Worm (Caenorhabditis elegans) whole organism, early embryonic: ENCODE measurements around the gene M02A10.1.

ENCODE experiments used
- B0310.2 ChIP-seq: sonication (generic microtip); optimal IDR thresholded peaks from 2 replicates; lab custom pipeline; 2016; ENCODE audit warnings: mild to moderate bottlenecking, missing genetic modification characterization, missing compliant biosample characterization
- F13C5.2 ChIP-seq: sonication (generic microtip); optimal IDR thresholded peaks from 2 replicates; lab custom pipeline; 2017; ENCODE audit warnings: mild to moderate bottlenecking, missing genetic modification characterization, inconsistent platforms, missing compliant biosample characterization
- ama-1 ChIP-seq: fragments of 150-350 bp; optimal IDR thresholded peaks from 2 replicates; lab custom pipeline; 2014
- ceh-13 ChIP-seq: fragments of 200-800 bp; sonication (Bioruptor generic); optimal IDR thresholded peaks from 2 replicates; lab custom pipeline; 2018; ENCODE audit warnings: mild to moderate bottlenecking, missing genetic modification characterization, missing compliant biosample characterization
- ets-7 ChIP-seq: sonication (generic microtip); optimal IDR thresholded peaks from 2 replicates; lab custom pipeline; 2016; ENCODE audit warnings: missing genotype, missing genetic modification characterization, missing compliant biosample characterization
- flt-1 ChIP-seq: fragments of 200-800 bp; sonication (Bioruptor generic); IDR thresholded peaks from 2 replicates; pipeline ENCODE4 v1.3.6; 2022; ENCODE audit warnings: missing genetic modification characterization, missing compliant biosample characterization
- hmbx-1 ChIP-seq: sonication (generic microtip); optimal IDR thresholded peaks from 2 replicates; lab custom pipeline; 2016; ENCODE audit warnings: mild to moderate bottlenecking, missing genetic modification characterization, missing compliant biosample characterization
- hmg-4 ChIP-seq: fragments of 200-800 bp; sonication (Bioruptor generic); optimal IDR thresholded peaks from 2 replicates; lab custom pipeline; 2018; ENCODE audit warnings: mild to moderate bottlenecking, missing genetic modification characterization, missing compliant biosample characterization
- hnd-1 ChIP-seq: sonication (generic microtip); optimal IDR thresholded peaks from 2 replicates; lab custom pipeline; 2016; ENCODE audit warnings: missing genetic modification characterization, missing compliant biosample characterization
- scrt-1 ChIP-seq: fragments of 200-800 bp; sonication (Bioruptor generic); IDR thresholded peaks from 2 replicates; pipeline ENCODE4 v1.3.6; 2022; ENCODE audit warnings: missing genetic modification characterization, missing compliant biosample characterization
- sea-1 ChIP-seq: fragments of 200-800 bp; sonication (Bioruptor generic); conservative IDR thresholded peaks from 2 replicates; pipeline ENCODE4 v1.3.6; 2022; ENCODE audit warnings: missing genetic modification characterization, missing compliant biosample characterization
- tbx-11 ChIP-seq: fragments of 200-800 bp; sonication (Bioruptor generic); IDR thresholded peaks from 2 replicates; pipeline ENCODE4 v1.3.6; 2022; ENCODE audit warnings: missing genetic modification characterization, missing compliant biosample characterization
- tra-4 ChIP-seq: sonication (generic microtip); optimal IDR thresholded peaks from 2 replicates; lab custom pipeline; 2017; ENCODE audit warnings: missing genetic modification characterization, missing compliant biosample characterization

DNA sequence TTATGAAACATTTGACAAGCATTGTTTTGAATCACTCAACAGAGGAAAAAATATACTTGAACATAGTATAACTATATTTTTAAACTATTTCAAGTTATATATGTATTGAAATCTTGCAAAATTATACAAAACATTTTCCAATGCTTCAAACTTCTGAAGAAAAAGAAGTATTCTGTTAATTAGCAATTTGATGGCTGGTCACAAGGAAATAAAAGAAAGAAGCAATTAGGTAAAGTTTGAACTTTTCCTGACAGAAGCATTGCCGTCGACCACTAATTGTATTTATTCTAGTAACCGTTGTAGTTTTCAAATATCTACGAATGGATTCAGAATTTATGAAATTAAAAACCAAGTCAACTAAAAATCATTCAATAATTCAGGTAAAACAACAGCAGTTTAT is 18.0 kb upstream of the M02A10.1 start:
- TF ChIP-seq flt-1 (GFP tag; lab: Robert Waterston, UW) (no peak), ama-1 (lab: Kevin White, UChicago) (no peak), scrt-1 (GFP tag; lab: Robert Waterston, UW) (no peak), tra-4 (tag; lab: Kevin White, UChicago) (no peak), ceh-13 (GFP tag; lab: Kevin White, UChicago) (no peak), hmbx-1 (tag; lab: Kevin White, UChicago) (no peak), sea-1 (GFP tag; lab: Robert Waterston, UW) (no peak), ets-7 (tag; lab: Kevin White, UChicago) (no peak), F13C5.2 (tag; lab: Kevin White, UChicago) (no peak), B0310.2 (tag; lab: Kevin White, UChicago) (no peak), hnd-1 (tag; lab: Kevin White, UChicago) (no peak), hmg-4 (GFP tag; lab: Kevin White, UChicago) (no peak), tbx-11 (no peak)
